Worm (Caenorhabditis elegans): ENCODE measurements around the gene elf-1.

DNA sequence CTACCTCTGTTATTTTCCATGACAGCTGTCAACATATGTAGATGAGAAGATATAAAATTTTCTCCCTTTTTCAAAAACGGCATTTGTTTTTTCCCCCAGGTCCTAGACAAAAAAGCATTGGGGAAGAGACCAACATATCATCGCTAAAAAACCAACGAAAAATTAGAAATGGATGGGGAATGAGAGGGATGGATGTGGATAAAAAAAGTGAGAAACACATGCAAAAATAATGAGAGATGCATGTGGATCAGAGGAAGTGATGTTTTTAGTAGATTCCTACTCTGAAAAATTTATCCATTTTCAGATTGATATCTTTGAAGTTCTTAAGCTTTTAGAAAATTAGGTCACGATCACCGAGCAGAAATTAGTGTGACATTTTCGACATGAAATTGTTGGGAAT is 73.5 kb downstream of the elf-1 start:
- TF ChIP-seq bed-3 (GFP tag; optimal IDR thresholded peaks at IDR 0.05) (no peak), lin-13 (tag; optimal IDR thresholded peaks at IDR 0.05) (no peak), mab-5 (tag; optimal IDR thresholded peaks at IDR 0.05) (no peak), unc-62 (GFP tag; optimal IDR thresholded peaks at IDR 0.05) (no peak), mep-1 (tag; optimal IDR thresholded peaks at IDR 0.05) (no peak), nhr-237 (tag; optimal IDR thresholded peaks at IDR 0.05) (no peak), unc-39 (tag; optimal IDR thresholded peaks at IDR 0.05) (no peak)

Data from whole organism, mixed stage, embryonic.